Worm (Caenorhabditis elegans) whole organism, L3 larva: ENCODE data around the gene F09E10.7.

Experiments used
- ZK546.5 ChIP-seq: sonication (generic microtip); optimal IDR thresholded peaks from 2 replicates; lab custom pipeline; 2017; ENCODE audit warnings: missing biosample characterization, missing genetic modification characterization
- aly-2 ChIP-seq: fragments of 150-350 bp; optimal IDR thresholded peaks from 2 replicates; lab custom pipeline; 2014; ENCODE audit warnings: missing biosample characterization, missing genetic modification characterization
- ama-1 ChIP-seq: fragments of 150-350 bp; optimal IDR thresholded peaks from 2 replicates; lab custom pipeline; 2018
- ceh-16 ChIP-seq: sonication (generic microtip); optimal IDR thresholded peaks from 2 replicates; lab custom pipeline; 2017; ENCODE audit warnings: missing biosample characterization, missing genetic modification characterization
- ceh-28 ChIP-seq: fragments of 150-350 bp; optimal IDR thresholded peaks from 2 replicates; lab custom pipeline; 2014; ENCODE audit warnings: missing biosample characterization, missing genetic modification reagents, missing genetic modification characterization
- ceh-82 ChIP-seq: fragments of 150-350 bp; optimal IDR thresholded peaks from 2 replicates; lab custom pipeline; 2014; ENCODE audit warnings: missing biosample characterization, missing genetic modification characterization
- ceh-9 ChIP-seq: sonication (generic microtip); optimal IDR thresholded peaks from 2 replicates; lab custom pipeline; 2018; ENCODE audit warnings: missing biosample characterization, missing genetic modification characterization
- daf-12 ChIP-seq: fragments of 150-350 bp; optimal IDR thresholded peaks from 2 replicates; lab custom pipeline; 2014; ENCODE audit warnings: missing biosample characterization, missing genetic modification reagents, missing genetic modification characterization
- egl-27 ChIP-seq: sonication (generic microtip); optimal IDR thresholded peaks from 4 replicates; lab custom pipeline; 2017; ENCODE audit warnings: missing biosample characterization, missing genetic modification reagents, missing genetic modification characterization
- egl-5 ChIP-seq: fragments of 150-350 bp; optimal IDR thresholded peaks from 2 replicates; lab custom pipeline; 2017; ENCODE audit warnings: missing biosample characterization, missing genetic modification reagents, missing genetic modification characterization, inconsistent platforms
- elt-1 ChIP-seq: fragments of 150-350 bp; optimal IDR thresholded peaks from 2 replicates; lab custom pipeline; 2014; ENCODE audit warnings: missing biosample characterization, missing genetic modification characterization
- elt-2 ChIP-seq: sonication (generic microtip); optimal IDR thresholded peaks from 2 replicates; lab custom pipeline; 2016; ENCODE audit warnings: missing genetic modification reagents, mild to moderate bottlenecking, missing genetic modification characterization, missing compliant biosample characterization
- elt-3 ChIP-seq, 3 experiments: fragments of 150-350 bp in 1 of 3; sonication (generic microtip) in 2 of 3; optimal IDR thresholded peaks; 2 replicates in 2 of 3; 4 replicates in 1 of 3; lab custom pipeline; 2014 to 2017; ENCODE audit warnings: missing biosample characterization in 3 of 3, missing genetic modification characterization in 3 of 3
- eor-1 ChIP-seq, 2 experiments: fragments of 150-350 bp; optimal IDR thresholded peaks; 2 replicates each; lab custom pipeline; 2014 to 2018; ENCODE audit warnings: missing biosample characterization in 2 of 2, missing genetic modification characterization in 2 of 2
- fkh-10 ChIP-seq: sonication (generic microtip); optimal IDR thresholded peaks from 2 replicates; lab custom pipeline; 2017; ENCODE audit warnings: missing biosample characterization, missing genetic modification reagents, missing genetic modification characterization
- jun-1 ChIP-seq: fragments of 150-350 bp; optimal IDR thresholded peaks from 2 replicates; lab custom pipeline; 2014; ENCODE audit warnings: missing biosample characterization, missing genetic modification reagents, missing genetic modification characterization
- lin-15B ChIP-seq: fragments of 150-350 bp; optimal IDR thresholded peaks from 2 replicates; lab custom pipeline; 2014; ENCODE audit warnings: missing biosample characterization, missing genetic modification characterization
- lin-39 ChIP-seq: fragments of 150-350 bp; optimal IDR thresholded peaks from 2 replicates; lab custom pipeline; 2018; ENCODE audit warnings: missing biosample characterization, missing genetic modification reagents, missing genetic modification characterization
- lsy-12 ChIP-seq: sonication (generic microtip); optimal IDR thresholded peaks from 2 replicates; lab custom pipeline; 2016; ENCODE audit warnings: mild to moderate bottlenecking, missing genetic modification characterization, missing compliant biosample characterization
- mdl-1 ChIP-seq: fragments of 150-350 bp; optimal IDR thresholded peaks from 2 replicates; lab custom pipeline; 2014; ENCODE audit warnings: missing biosample characterization, missing genetic modification characterization
- mml-1 ChIP-seq: fragments of 150-350 bp; sonication (generic microtip); optimal IDR thresholded peaks from 3 replicates; lab custom pipeline; 2014; ENCODE audit warnings: missing biosample characterization, missing genetic modification characterization
- nhr-11 ChIP-seq: fragments of 150-350 bp; optimal IDR thresholded peaks from 2 replicates; lab custom pipeline; 2014; ENCODE audit warnings: missing biosample characterization, missing genetic modification characterization
- nhr-23 ChIP-seq: fragments of 150-350 bp; optimal IDR thresholded peaks from 2 replicates; lab custom pipeline; 2014; ENCODE audit warnings: missing biosample characterization, missing genetic modification reagents, missing genetic modification characterization
- nhr-237 ChIP-seq: fragments of 150-350 bp; optimal IDR thresholded peaks from 2 replicates; lab custom pipeline; 2014; ENCODE audit warnings: missing biosample characterization, missing genetic modification characterization
- nhr-25 ChIP-seq: sonication (generic microtip); optimal IDR thresholded peaks from 2 replicates; lab custom pipeline; 2017; ENCODE audit warnings: missing biosample characterization, missing genetic modification characterization
- nhr-43 ChIP-seq: sonication (generic microtip); optimal IDR thresholded peaks from 2 replicates; lab custom pipeline; 2016; ENCODE audit warnings: mild to moderate bottlenecking, missing genetic modification characterization, missing compliant biosample characterization; ENCODE audit not compliant: poor library complexity, severe bottlenecking
- nhr-67 ChIP-seq: fragments of 150-350 bp; optimal IDR thresholded peaks from 2 replicates; lab custom pipeline; 2014; ENCODE audit warnings: missing biosample characterization, missing genetic modification characterization
- nhr-76 ChIP-seq: fragments of 150-350 bp; sonication (generic microtip); optimal IDR thresholded peaks from 5 replicates; lab custom pipeline; 2014; ENCODE audit warnings: missing biosample characterization, missing genetic modification characterization
- nhr-77 ChIP-seq: fragments of 150-350 bp; optimal IDR thresholded peaks from 2 replicates; lab custom pipeline; 2014; ENCODE audit warnings: missing biosample characterization, missing genetic modification characterization
- pqm-1 ChIP-seq: fragments of 150-350 bp; optimal IDR thresholded peaks from 2 replicates; lab custom pipeline; 2017; ENCODE audit warnings: missing biosample characterization, missing genetic modification characterization, inconsistent platforms
- sea-2 ChIP-seq: fragments of 150-350 bp; sonication (generic microtip); optimal IDR thresholded peaks from 4 replicates; lab custom pipeline; 2014; ENCODE audit warnings: missing biosample characterization, missing genetic modification reagents, missing genetic modification characterization
- tbx-2 ChIP-seq: sonication (generic microtip); optimal IDR thresholded peaks from 2 replicates; lab custom pipeline; 2016; ENCODE audit warnings: mild to moderate bottlenecking, missing genetic modification characterization, missing compliant biosample characterization
- unc-39 ChIP-seq: sonication (generic microtip); optimal IDR thresholded peaks from 4 replicates; lab custom pipeline; 2017; ENCODE audit warnings: missing biosample characterization, missing genetic modification characterization
- zag-1 ChIP-seq: fragments of 150-350 bp; optimal IDR thresholded peaks from 2 replicates; lab custom pipeline; 2014; ENCODE audit warnings: missing biosample characterization, missing genetic modification characterization
- ztf-11 ChIP-seq: fragments of 150-350 bp; optimal IDR thresholded peaks from 2 replicates; lab custom pipeline; 2014; ENCODE audit warnings: missing biosample characterization, missing genetic modification characterization
- ztf-4 ChIP-seq: fragments of 150-350 bp; optimal IDR thresholded peaks from 2 replicates; lab custom pipeline; 2014; ENCODE audit warnings: missing biosample characterization, missing genetic modification characterization

F09E10.7 gene

ce11 chrX:1502914-1503313 lies 1.3 kb upstream of the F09E10.7 start:
- TF ChIP-seq egl-5 (tag; lab: Kevin White, UChicago): no peak
- no peak for TF ChIP-seq ceh-82 (tag; lab: Kevin White, UChicago)
- no peak for TF ChIP-seq elt-1 (tag; lab: Kevin White, UChicago)
- TF ChIP-seq eor-1 (tag; optimal IDR thresholded peaks at IDR 0.05; lab: Kevin White, UChicago): no peak
- no peak for TF ChIP-seq mdl-1 (tag; lab: Kevin White, UChicago)
- no peak for TF ChIP-seq egl-27
- no peak for TF ChIP-seq nhr-11 (tag; lab: Kevin White, UChicago)

DNA sequence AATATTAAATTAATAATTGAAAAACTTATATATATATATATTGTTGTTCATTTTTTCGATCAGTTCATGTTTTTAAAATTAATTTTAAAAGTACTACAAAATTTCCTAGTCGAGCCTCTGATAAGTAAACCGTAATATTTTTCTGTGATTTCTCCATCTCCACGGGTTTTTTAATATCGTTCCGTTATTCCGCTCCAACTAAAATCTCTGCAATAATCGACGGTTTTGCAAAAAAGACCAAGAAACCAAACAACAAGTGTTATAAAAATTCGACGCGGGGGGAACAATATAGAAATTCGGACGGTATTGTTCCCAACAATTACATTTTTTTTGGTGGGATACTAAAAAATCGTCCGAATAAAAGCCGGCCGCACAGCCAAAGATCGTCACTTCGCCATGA lies 838 bp upstream of the F09E10.7 start, which contains the start of gene F09E10.1:
Gene F09E10.1, plus strand, starts transcription at position 301 of the 400 bp plus-strand sequence.
- TF ChIP-seq ceh-28 (tag; lab: Kevin White, UChicago) (no peak), pqm-1 (tag; lab: Kevin White, UChicago) (no peak), lsy-12 (tag; lab: Kevin White, UChicago) (no peak), ztf-4 (tag; lab: Kevin White, UChicago) (no peak), tbx-2 (tag; lab: Kevin White, UChicago) (no peak), nhr-77 (no peak), ceh-82 (tag; lab: Kevin White, UChicago) (no peak), nhr-67 (tag; lab: Kevin White, UChicago) (no peak), ZK546.5 (tag; lab: Kevin White, UChicago) (no peak), nhr-25 (tag; lab: Kevin White, UChicago) (no peak), mml-1 (tag; lab: Kevin White, UChicago) (no peak), fkh-10 (no peak), ceh-16 (tag; lab: Kevin White, UChicago) (no peak), sea-2 (GFP tag; lab: Kevin White, UChicago) (no peak), nhr-11 (tag; lab: Kevin White, UChicago) (no peak), ztf-11 (no peak), nhr-237 (tag; lab: Kevin White, UChicago) (no peak), aly-2 (tag; lab: Kevin White, UChicago) (no peak)

DNA sequence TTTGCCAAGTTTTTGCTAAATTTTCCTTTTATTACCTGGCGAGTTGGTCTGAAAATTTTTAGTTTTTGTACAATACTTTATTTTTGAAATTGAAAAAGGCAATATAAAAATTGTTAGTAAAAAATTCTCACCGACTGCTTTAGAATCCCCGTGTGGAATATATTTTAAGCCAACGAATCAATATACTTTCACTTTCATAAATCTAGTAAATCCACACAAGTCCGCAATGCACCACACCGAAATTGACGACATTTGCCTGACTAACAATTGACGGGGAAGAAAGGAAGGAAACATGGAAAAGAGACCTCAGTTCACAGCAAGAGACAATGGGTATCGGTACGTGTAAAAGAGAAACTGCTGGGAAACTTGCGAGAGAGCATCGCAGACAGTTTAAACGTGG lies 2.2 kb downstream of the F09E10.7 start:
- TF ChIP-seq zag-1 (tag; lab: Kevin White, UChicago) (no peak), mml-1 (tag; lab: Kevin White, UChicago) (no peak), ceh-9 (tag; lab: Kevin White, UChicago) (no peak), unc-39 (no peak), nhr-76 (tag; lab: Kevin White, UChicago) (no peak)

DNA sequence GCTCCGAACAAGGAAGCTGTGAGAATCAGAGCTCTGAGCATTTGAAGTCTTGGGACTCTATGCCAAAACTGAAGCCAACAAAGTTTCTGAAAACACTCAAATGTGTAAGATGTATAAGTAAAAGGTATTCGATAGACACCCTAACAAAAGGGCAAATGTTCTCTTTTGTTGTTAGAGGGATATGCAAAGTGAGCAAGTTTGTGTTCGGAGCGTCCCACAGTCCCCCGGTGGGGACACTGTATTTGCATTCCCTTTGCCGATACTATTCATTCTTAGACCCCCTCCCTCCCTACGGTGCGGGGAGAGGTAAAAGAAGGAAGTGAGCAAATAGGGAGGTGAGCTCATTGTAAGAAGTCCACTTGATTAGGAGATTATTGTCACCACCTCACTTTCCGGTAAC lies 4.1 kb downstream of the F09E10.7 start, which contains the start of gene F09E10.6:
Gene F09E10.6, minus strand, starts transcription at position 101 of the 400 bp plus-strand sequence.
- TF ChIP-seq jun-1 (tag; lab: Kevin White, UChicago): no peak
- no peak for TF ChIP-seq ceh-9 (tag; lab: Kevin White, UChicago)
- TF ChIP-seq egl-5 (tag; lab: Kevin White, UChicago): no peak
- TF ChIP-seq nhr-76 (tag; lab: Kevin White, UChicago): no peak
- no peak for TF ChIP-seq nhr-23
- TF ChIP-seq lin-39 (tag; lab: Kevin White, UChicago): no peak
- no peak for TF ChIP-seq nhr-67 (tag; lab: Kevin White, UChicago)
- TF ChIP-seq elt-3 (tag; optimal IDR thresholded peaks at IDR 0.05; lab: Kevin White, UChicago): no peak
- TF ChIP-seq eor-1 (tag; optimal IDR thresholded peaks at IDR 0.05; lab: Kevin White, UChicago): no peak
- no peak for TF ChIP-seq ceh-28 (tag; lab: Kevin White, UChicago)
- no peak for TF ChIP-seq lin-15B (tag; lab: Kevin White, UChicago)
- no peak for TF ChIP-seq tbx-2 (tag; lab: Kevin White, UChicago)
- no peak for TF ChIP-seq sea-2 (GFP tag; lab: Kevin White, UChicago)
- no peak for TF ChIP-seq aly-2 (tag; lab: Kevin White, UChicago)
- no peak for TF ChIP-seq ceh-82 (tag; lab: Kevin White, UChicago)
- TF ChIP-seq daf-12 (tag; lab: Kevin White, UChicago): no peak
- no peak for TF ChIP-seq egl-27
- no peak for TF ChIP-seq nhr-43 (tag; lab: Kevin White, UChicago)
- TF ChIP-seq ceh-16 (tag; lab: Kevin White, UChicago): no peak

DNA sequence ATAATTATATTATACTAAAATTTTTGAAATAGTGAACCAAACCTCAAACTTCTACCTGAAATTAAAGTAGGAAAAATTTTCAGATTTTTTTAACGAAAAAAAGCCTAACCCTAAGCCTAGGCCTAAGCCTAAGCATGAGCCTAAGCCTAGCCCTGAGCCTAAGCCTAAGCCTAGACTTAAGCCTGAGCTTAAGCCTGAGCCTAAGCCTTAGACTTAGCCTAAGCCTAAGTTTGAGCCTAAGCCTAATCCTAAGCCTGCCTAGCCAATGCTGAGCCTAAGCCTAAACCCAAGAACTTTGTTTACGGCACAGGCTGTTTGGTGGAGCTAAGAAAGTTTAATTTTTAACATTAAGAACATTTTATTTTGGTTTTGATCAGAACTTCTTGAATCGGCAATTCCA lies 5.7 kb downstream of the F09E10.7 start:
- TF ChIP-seq ztf-4 (tag; lab: Kevin White, UChicago) (no peak), daf-12 (tag; lab: Kevin White, UChicago) (no peak), elt-2 (no peak), ama-1 (lab: Kevin White, UChicago) (no peak)
- TF ChIP-seq, all 47 proteins: peak for 0
